Worm (Caenorhabditis elegans) whole organism, L1 larva: Measurements from ENCODE around the gene ttr-6.

Experiments
- C04F5.9 ChIP-seq: sonication (generic microtip); optimal IDR thresholded peaks from 2 replicates; lab custom pipeline; 2016; ENCODE audit warnings: missing genetic modification characterization, missing compliant biosample characterization
- C34B4.2 ChIP-seq: sonication (generic microtip); optimal IDR thresholded peaks from 2 replicates; lab custom pipeline; 2017; ENCODE audit warnings: mild to moderate bottlenecking, missing genetic modification characterization, missing compliant biosample characterization
- Y116A8C.19 ChIP-seq: sonication (generic microtip); optimal IDR thresholded peaks from 2 replicates; lab custom pipeline; 2016; ENCODE audit warnings: missing compliant biosample characterization, missing genetic modification characterization, borderline replicate concordance
- aha-1 ChIP-seq: fragments of 150-350 bp; optimal IDR thresholded peaks from 2 replicates; lab custom pipeline; 2014; ENCODE audit warnings: missing biosample characterization, missing genetic modification characterization
- alr-1 ChIP-seq: fragments of 200-800 bp; sonication (Bioruptor generic); optimal IDR thresholded peaks from 2 replicates; lab custom pipeline; 2018; ENCODE audit warnings: borderline replicate concordance, mild to moderate bottlenecking, missing genetic modification characterization, missing compliant biosample characterization
- aly-2 ChIP-seq: fragments of 150-350 bp; optimal IDR thresholded peaks from 2 replicates; lab custom pipeline; 2014; ENCODE audit warnings: missing biosample characterization, missing genetic modification characterization
- ceh-63 ChIP-seq: fragments of 200-800 bp; sonication (Bioruptor generic); optimal IDR thresholded peaks from 2 replicates; lab custom pipeline; 2018; ENCODE audit warnings: mild to moderate bottlenecking, missing genetic modification characterization, missing compliant biosample characterization
- ceh-8 ChIP-seq: fragments of 200-800 bp; sonication (Bioruptor generic); optimal IDR thresholded peaks from 2 replicates; lab custom pipeline; 2018; ENCODE audit warnings: mild to moderate bottlenecking, missing genetic modification characterization, moderate library complexity, missing compliant biosample characterization
- dpl-1 ChIP-seq, 3 experiments: fragments of 150-350 bp in 2 of 3; sonication (generic microtip) in 1 of 3; optimal IDR thresholded peaks; 2 replicates each; lab custom pipeline; 2014 to 2017; ENCODE audit warnings: missing biosample characterization in 3 of 3, missing genetic modification characterization in 3 of 3, missing genetic modification reagents in 3 of 3
- dsc-1 ChIP-seq: sonication (generic microtip); optimal IDR thresholded peaks from 2 replicates; lab custom pipeline; 2016; ENCODE audit warnings: mild to moderate bottlenecking, missing genetic modification characterization, missing compliant biosample characterization
- efl-1 ChIP-seq, 4 experiments: fragments of 150-350 bp; optimal IDR thresholded peaks in 3 of 4; peaks in 1 of 4; 1 replicate in 1 of 4; 2 replicates in 3 of 4; lab custom pipeline; 2014; ENCODE audit warnings: missing biosample characterization in 2 of 4, missing genetic modification characterization in 2 of 4, missing genetic modification reagents in 2 of 4
- egl-13 ChIP-seq: sonication (generic microtip); optimal IDR thresholded peaks from 2 replicates; lab custom pipeline; 2016; ENCODE audit warnings: missing genotype, missing genetic modification reagents, missing genetic modification characterization, missing compliant biosample characterization
- ets-5 ChIP-seq: fragments of 200-800 bp; sonication (Bioruptor generic); IDR thresholded peaks from 2 replicates; pipeline ENCODE4 v1.3.6; 2022; ENCODE audit warnings: missing genetic modification characterization, missing compliant biosample characterization
- fkh-8 ChIP-seq: sonication (generic microtip); optimal IDR thresholded peaks from 2 replicates; lab custom pipeline; 2016; ENCODE audit warnings: mild to moderate bottlenecking, missing genetic modification characterization, missing compliant biosample characterization
- fos-1 ChIP-seq: fragments of 150-350 bp; optimal IDR thresholded peaks from 2 replicates; lab custom pipeline; 2014; ENCODE audit warnings: missing biosample characterization, missing genetic modification characterization
- grh-1 ChIP-seq: fragments of 200-800 bp; sonication (Bioruptor generic); IDR thresholded peaks from 2 replicates; pipeline ENCODE4 v1.3.6; 2022; ENCODE audit warnings: missing genetic modification reagents, missing genetic modification characterization, missing compliant biosample characterization
- hlh-4 ChIP-seq: sonication (generic microtip); optimal IDR thresholded peaks from 2 replicates; lab custom pipeline; 2016; ENCODE audit warnings: mild to moderate bottlenecking, missing genetic modification characterization, missing compliant biosample characterization
- irx-1 ChIP-seq: sonication (generic microtip); optimal IDR thresholded peaks from 2 replicates; lab custom pipeline; 2016; ENCODE audit warnings: missing genetic modification characterization, missing compliant biosample characterization
- jun-1 ChIP-seq: fragments of 150-350 bp; optimal IDR thresholded peaks from 2 replicates; lab custom pipeline; 2014; ENCODE audit warnings: missing biosample characterization, missing genetic modification reagents, missing genetic modification characterization
- lin-39 ChIP-seq: fragments of 150-350 bp; optimal IDR thresholded peaks from 2 replicates; lab custom pipeline; 2014; ENCODE audit warnings: missing biosample characterization, missing genetic modification reagents, missing genetic modification characterization
- lsy-2 ChIP-seq, 2 experiments: fragments of 150-350 bp; optimal IDR thresholded peaks; 2 replicates each; lab custom pipeline; 2014; ENCODE audit warnings: missing biosample characterization in 2 of 2, missing genetic modification characterization in 2 of 2
- mdl-1 ChIP-seq, 2 experiments: fragments of 150-350 bp; optimal IDR thresholded peaks; 2 replicates each; lab custom pipeline; 2014 to 2017; ENCODE audit warnings: missing biosample characterization in 2 of 2, missing genetic modification characterization in 2 of 2, inconsistent platforms in 1 of 2
- mef-2 ChIP-seq: fragments of 150-350 bp; optimal IDR thresholded peaks from 2 replicates; lab custom pipeline; 2014; ENCODE audit warnings: missing biosample characterization, missing genetic modification characterization
- nhr-12 ChIP-seq: sonication (generic microtip); optimal IDR thresholded peaks from 2 replicates; lab custom pipeline; 2017; ENCODE audit warnings: missing biosample characterization, missing genetic modification characterization
- nhr-19 ChIP-seq: fragments of 200-800 bp; sonication (Bioruptor generic); conservative IDR thresholded peaks from 2 replicates; pipeline ENCODE4 v1.3.6; 2022; ENCODE audit warnings: missing genetic modification characterization, missing compliant biosample characterization
- nhr-20 ChIP-seq: sonication (generic microtip); optimal IDR thresholded peaks from 2 replicates; lab custom pipeline; 2016; ENCODE audit warnings: mild to moderate bottlenecking, missing genetic modification characterization, missing compliant biosample characterization
- nhr-71 ChIP-seq: sonication (generic microtip); optimal IDR thresholded peaks from 2 replicates; lab custom pipeline; 2016; ENCODE audit warnings: mild to moderate bottlenecking, missing genetic modification characterization, moderate library complexity, missing compliant biosample characterization
- nhr-76 ChIP-seq: sonication (generic microtip); optimal IDR thresholded peaks from 2 replicates; lab custom pipeline; 2017; ENCODE audit warnings: missing biosample characterization, missing genetic modification characterization
- nhr-85 ChIP-seq: sonication (generic microtip); peaks from one replicate; lab custom pipeline; 2016; ENCODE audit warnings: missing genetic modification characterization, inconsistent platforms, missing compliant biosample characterization
- nhr-90 ChIP-seq: sonication (generic microtip); optimal IDR thresholded peaks from 2 replicates; lab custom pipeline; 2016; ENCODE audit warnings: mild to moderate bottlenecking, missing genetic modification characterization, missing compliant biosample characterization; ENCODE audit not compliant: poor library complexity
- pag-3 ChIP-seq: sonication (generic microtip); optimal IDR thresholded peaks from 2 replicates; lab custom pipeline; 2017; ENCODE audit warnings: missing genetic modification characterization, mild to moderate bottlenecking, missing compliant biosample characterization, antibody characterized with exemption, borderline replicate concordance; ENCODE audit not compliant: insufficient read depth
- pax-3 ChIP-seq: fragments of 200-800 bp; sonication (Bioruptor generic); optimal IDR thresholded peaks from 2 replicates; lab custom pipeline; 2018; ENCODE audit warnings: mild to moderate bottlenecking, missing genetic modification characterization, moderate library complexity, missing compliant biosample characterization
- pqm-1 ChIP-seq: sonication (generic microtip); optimal IDR thresholded peaks from 3 replicates; lab custom pipeline; 2017; ENCODE audit warnings: missing biosample characterization, missing genetic modification characterization
- rnt-1 ChIP-seq: sonication (generic microtip); optimal IDR thresholded peaks from 2 replicates; lab custom pipeline; 2016; ENCODE audit warnings: mild to moderate bottlenecking, missing genetic modification characterization, moderate library complexity, missing compliant biosample characterization
- snu-23 ChIP-seq: sonication (generic microtip); optimal IDR thresholded peaks from 2 replicates; lab custom pipeline; 2016; ENCODE audit warnings: missing genetic modification characterization, missing compliant biosample characterization
- sox-4 ChIP-seq: sonication (generic microtip); optimal IDR thresholded peaks from 2 replicates; lab custom pipeline; 2016; ENCODE audit warnings: missing genetic modification characterization, missing compliant biosample characterization
- sptf-1 ChIP-seq: fragments of 150-350 bp; optimal IDR thresholded peaks from 2 replicates; lab custom pipeline; 2014; ENCODE audit warnings: missing biosample characterization, missing genetic modification characterization
- tlp-1 ChIP-seq: fragments of 150-350 bp; optimal IDR thresholded peaks from 2 replicates; lab custom pipeline; 2014; ENCODE audit warnings: missing biosample characterization, missing genetic modification characterization
- unc-130 ChIP-seq: fragments of 150-350 bp; optimal IDR thresholded peaks from 2 replicates; lab custom pipeline; 2017; ENCODE audit warnings: missing biosample characterization, missing genetic modification characterization, inconsistent platforms
- unc-86 ChIP-seq: sonication (generic microtip); optimal IDR thresholded peaks from 2 replicates; lab custom pipeline; 2016; ENCODE audit warnings: missing genetic modification characterization, missing compliant biosample characterization
- zag-1 ChIP-seq: fragments of 150-350 bp; optimal IDR thresholded peaks from 2 replicates; lab custom pipeline; 2014; ENCODE audit warnings: missing biosample characterization, missing genetic modification characterization
- ztf-11 ChIP-seq, 2 experiments: sonication (generic microtip); optimal IDR thresholded peaks; 2 replicates each; lab custom pipeline; 2016 to 2017; ENCODE audit warnings: missing genetic modification characterization in 2 of 2, missing biosample characterization in 1 of 2, missing compliant biosample characterization in 1 of 2

ttr-6 gene

DNA sequence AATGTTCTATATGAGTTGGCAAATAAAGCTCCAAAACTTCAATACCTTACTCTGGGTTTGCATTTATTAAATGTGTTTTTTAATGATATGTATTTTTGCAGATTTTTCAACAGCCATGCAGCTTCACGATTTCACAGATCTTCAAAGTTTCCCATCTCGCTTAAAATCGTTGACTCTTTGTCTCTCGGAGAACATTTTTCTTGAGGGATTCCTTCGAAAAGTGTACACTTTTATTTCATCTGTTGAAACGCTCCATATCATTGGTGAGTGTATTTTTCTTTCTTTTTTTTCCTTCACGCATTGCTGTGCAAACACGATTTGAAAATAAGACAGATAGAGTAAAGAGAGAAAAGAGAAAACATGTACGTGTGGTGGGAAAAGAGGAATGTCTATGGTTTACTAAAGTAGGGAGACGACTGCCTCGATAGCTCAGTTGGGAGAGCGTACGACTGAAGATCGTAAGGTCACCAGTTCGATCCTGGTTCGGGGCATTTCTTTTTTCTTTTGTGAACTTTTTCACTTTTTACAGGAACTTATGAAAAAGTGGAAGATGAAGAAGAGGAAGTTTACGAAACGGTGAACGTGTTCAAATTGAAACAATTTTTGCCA lies 3.6 kb downstream of the ttr-6 start (continued):
- no peak for TF ChIP-seq Y116A8C.19 (tag; lab: Kevin White, UChicago)
- TF ChIP-seq nhr-71 (tag; lab: Kevin White, UChicago) = peak; percentile 77
- TF ChIP-seq aly-2 (tag; lab: Kevin White, UChicago) = peak; percentile 82
- peak; percentile 65 for TF ChIP-seq nhr-90 (tag; lab: Kevin White, UChicago)
- TF ChIP-seq pqm-1 (tag; lab: Kevin White, UChicago) = no peak
- TF ChIP-seq irx-1 (tag; lab: Kevin White, UChicago) = peak; percentile 58
- TF ChIP-seq ztf-11 (tag; optimal IDR thresholded peaks at IDR 0.05; lab: Kevin White, UChicago) = no peak
- TF ChIP-seq alr-1 (tag; lab: Kevin White, UChicago) = no peak
- no peak for TF ChIP-seq C34B4.2 (tag; lab: Kevin White, UChicago)
- no peak for TF ChIP-seq mef-2 (tag; lab: Kevin White, UChicago)
- TF ChIP-seq nhr-20 (tag; lab: Kevin White, UChicago) = peak; percentile 71
- no peak for TF ChIP-seq dpl-1 (GFP tag; optimal IDR thresholded peaks at IDR 0.05; lab: Kevin White, UChicago)
- no peak for TF ChIP-seq ceh-63
- no peak for TF ChIP-seq nhr-12 (tag; lab: Kevin White, UChicago)
- 0 out of 2 replicates have a peak, but pooled peaks have one; percentile 19 for TF ChIP-seq grh-1 (GFP tag; lab: Robert Waterston, UW)
- no peak for TF ChIP-seq egl-13
- TF ChIP-seq nhr-19 (GFP tag; lab: Robert Waterston, UW) = peak; percentile 76
- no peak for TF ChIP-seq fkh-8 (tag; lab: Kevin White, UChicago)
- no peak for TF ChIP-seq tlp-1
- peak; percentile 79 for TF ChIP-seq dsc-1
- TF ChIP-seq unc-86 (tag; lab: Kevin White, UChicago) = peak; percentile 43
- no peak for TF ChIP-seq sptf-1 (tag; lab: Kevin White, UChicago)
- TF ChIP-seq ceh-8 (GFP tag; lab: Kevin White, UChicago) = no peak
- TF ChIP-seq nhr-76 = no peak
- peak; percentile 44 for TF ChIP-seq fos-1
- no peak for TF ChIP-seq pax-3
- no peak for TF ChIP-seq sox-4 (tag; lab: Kevin White, UChicago)
- no peak for TF ChIP-seq zag-1 (tag; lab: Kevin White, UChicago)
- TF ChIP-seq aha-1 (tag; lab: Kevin White, UChicago) = no peak
- TF ChIP-seq C04F5.9 (tag; lab: Kevin White, UChicago) = no peak
- TF ChIP-seq hlh-4 = no peak
- peak; percentile 37 for TF ChIP-seq jun-1
- peak; percentile 77 for TF ChIP-seq nhr-85 (tag; lab: Kevin White, UChicago)
- peak; percentile 33 to 67 for TF ChIP-seq lsy-2 (tag; optimal IDR thresholded peaks at IDR 0.05; lab: Kevin White, UChicago)
- TF ChIP-seq snu-23 (GFP tag; lab: Kevin White, UChicago) = peak; percentile 85
- TF ChIP-seq ets-5 (GFP tag; lab: Robert Waterston, UW) = no peak

DNA sequence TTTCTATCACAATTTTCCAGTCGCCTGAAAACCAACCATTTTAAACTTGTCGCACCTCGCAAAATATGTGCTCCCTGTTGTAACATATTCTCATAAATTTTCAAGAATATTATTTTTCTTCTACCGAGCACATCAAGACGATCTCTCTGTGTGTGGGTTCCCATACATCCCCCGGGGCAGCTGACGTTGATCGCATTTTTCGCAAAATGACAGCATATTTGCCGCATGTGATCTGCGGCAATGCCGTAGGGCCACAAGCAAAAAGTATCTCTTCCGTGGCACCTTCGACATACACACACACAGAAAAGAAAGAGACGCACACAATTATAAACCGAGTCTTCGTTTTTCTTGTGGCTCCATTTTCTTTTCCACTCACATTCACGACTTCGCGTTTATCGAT lies 5.2 kb downstream of the ttr-6 start:
- no peak for TF ChIP-seq nhr-76
- peak; percentile 48 for TF ChIP-seq snu-23 (GFP tag; lab: Kevin White, UChicago)
- peak; percentile 74 for TF ChIP-seq nhr-71 (tag; lab: Kevin White, UChicago)
- peak; percentile 99 for TF ChIP-seq pag-3 (tag; lab: Kevin White, UChicago)
- TF ChIP-seq dsc-1 = peak; percentile 33
- peak in 1 of 2 experiments; percentile 2 for TF ChIP-seq mdl-1 (tag; optimal IDR thresholded peaks at IDR 0.05; lab: Kevin White, UChicago)
- TF ChIP-seq nhr-19 (GFP tag; lab: Robert Waterston, UW) = peak; percentile 37
- peak; percentile 84 for TF ChIP-seq rnt-1 (tag; lab: Kevin White, UChicago)
- TF ChIP-seq zag-1 (tag; lab: Kevin White, UChicago) = no peak
- TF ChIP-seq alr-1 (tag; lab: Kevin White, UChicago) = no peak
- no peak for TF ChIP-seq efl-1 (optimal IDR thresholded peaks at IDR 0.05; lab: Kevin White, UChicago)
- TF ChIP-seq efl-1 (GFP tag; optimal IDR thresholded peaks at IDR 0.05 in 1 of 2; lab: Kevin White, UChicago) = peak in 1 of 2 experiments; percentile 60
- TF ChIP-seq grh-1 (GFP tag; lab: Robert Waterston, UW) = no peak
- peak; percentile 9 for TF ChIP-seq lin-39 (tag; lab: Kevin White, UChicago)
- peak; percentile 44 for TF ChIP-seq unc-130
